Worm (Caenorhabditis elegans) whole organism, L4 larva: Measurements from ENCODE around the gene cest-17.

Experiments
- F10B5.3 ChIP-seq: sonication (generic microtip); optimal IDR thresholded peaks from 2 replicates; lab custom pipeline; 2016; ENCODE audit warnings: mild to moderate bottlenecking, missing genetic modification characterization, missing compliant biosample characterization
- F49E8.2 ChIP-seq: sonication (generic microtip); optimal IDR thresholded peaks from 2 replicates; lab custom pipeline; 2016; ENCODE audit warnings: missing compliant biosample characterization, mild to moderate bottlenecking, missing genetic modification characterization, borderline replicate concordance
- T20F7.1 ChIP-seq: fragments of 200-800 bp; sonication (Bioruptor generic); optimal IDR thresholded peaks from 2 replicates; lab custom pipeline; 2018; ENCODE audit warnings: mild to moderate bottlenecking, missing genetic modification characterization, missing compliant biosample characterization
- T26A8.4 ChIP-seq: fragments of 200-800 bp; sonication (Bioruptor generic); IDR thresholded peaks from 2 replicates; pipeline ENCODE4 v1.3.6; 2022; ENCODE audit warnings: missing genetic modification characterization, missing compliant biosample characterization
- Y48G9A.11 ChIP-seq: fragments of 200-800 bp; sonication (Bioruptor generic); IDR thresholded peaks from 2 replicates; pipeline ENCODE4 v1.3.6; 2022; ENCODE audit warnings: missing genetic modification reagents, missing genetic modification characterization, missing compliant biosample characterization
- Y75B8A.6 ChIP-seq: fragments of 200-800 bp; sonication (Bioruptor generic); IDR thresholded peaks from 2 replicates; pipeline ENCODE4 v1.3.6; 2022; ENCODE audit warnings: missing genetic modification reagents, missing genetic modification characterization, missing compliant biosample characterization
- aha-1 ChIP-seq: fragments of 150-350 bp; peaks from one replicate; lab custom pipeline; 2014; ENCODE audit warnings: missing biosample characterization, missing genetic modification characterization
- attf-4 ChIP-seq: sonication (generic microtip); optimal IDR thresholded peaks from 3 replicates; lab custom pipeline; 2017; ENCODE audit warnings: missing biosample characterization, missing genetic modification characterization
- ces-1 ChIP-seq: fragments of 150-350 bp; sonication (generic microtip); optimal IDR thresholded peaks from 4 replicates; lab custom pipeline; 2014; ENCODE audit warnings: missing biosample characterization, missing genetic modification reagents, missing genetic modification characterization
- ctbp-1 ChIP-seq: fragments of 200-800 bp; sonication (Bioruptor generic); IDR thresholded peaks from 2 replicates; pipeline ENCODE4 v1.3.6; 2022; ENCODE audit warnings: missing genetic modification reagents, missing genetic modification characterization, missing compliant biosample characterization
- daf-16 ChIP-seq, 3 experiments: sonication (generic microtip); optimal IDR thresholded peaks; 2 replicates each; lab custom pipeline; 2016 to 2017; ENCODE audit warnings: missing genetic modification characterization in 3 of 3, missing genetic modification reagents in 3 of 3, mild to moderate bottlenecking in 2 of 3, missing compliant biosample characterization in 2 of 3, missing biosample characterization in 1 of 3, moderate library complexity in 1 of 3
- daf-19 ChIP-seq: fragments of 200-800 bp; sonication (Bioruptor generic); conservative IDR thresholded peaks from 2 replicates; pipeline ENCODE4 v1.3.6; 2022; ENCODE audit warnings: missing genetic modification characterization, missing compliant biosample characterization
- dmd-6 ChIP-seq: fragments of 200-800 bp; sonication (Bioruptor generic); IDR thresholded peaks from 2 replicates; pipeline ENCODE4 v1.3.6; 2022; ENCODE audit warnings: missing genetic modification reagents, missing genetic modification characterization, missing compliant biosample characterization
- duxl-1 ChIP-seq: sonication (generic microtip); optimal IDR thresholded peaks from 2 replicates; lab custom pipeline; 2016; ENCODE audit warnings: mild to moderate bottlenecking, missing genetic modification characterization, moderate library complexity, missing compliant biosample characterization; ENCODE audit not compliant: poor library complexity
- dve-1 ChIP-seq: sonication (generic microtip); optimal IDR thresholded peaks from 2 replicates; lab custom pipeline; 2017; ENCODE audit warnings: antibody characterized with exemption, mild to moderate bottlenecking, missing genetic modification characterization, missing compliant biosample characterization; ENCODE audit not compliant: insufficient read depth
- fos-1 ChIP-seq: fragments of 150-350 bp; optimal IDR thresholded peaks from 2 replicates; lab custom pipeline; 2014; ENCODE audit warnings: missing biosample characterization, missing genetic modification characterization
- hlh-30 ChIP-seq: sonication (generic microtip); optimal IDR thresholded peaks from 2 replicates; lab custom pipeline; 2017; ENCODE audit warnings: antibody characterized with exemption, mild to moderate bottlenecking, missing genetic modification characterization, missing compliant biosample characterization; ENCODE audit not compliant: insufficient read depth
- hmg-1.1 ChIP-seq: fragments of 200-800 bp; sonication (Bioruptor generic); IDR thresholded peaks from 2 replicates; pipeline ENCODE4 v1.3.6; 2022; ENCODE audit warnings: missing genetic modification reagents, missing genetic modification characterization, missing compliant biosample characterization
- lim-7 ChIP-seq: fragments of 200-800 bp; sonication (Bioruptor generic); IDR thresholded peaks from 2 replicates; pipeline ENCODE4 v1.3.6; 2022; ENCODE audit warnings: missing genetic modification characterization, missing compliant biosample characterization
- lin-13 ChIP-seq: fragments of 150-350 bp; optimal IDR thresholded peaks from 2 replicates; lab custom pipeline; 2014; ENCODE audit warnings: missing biosample characterization, missing genetic modification reagents, missing genetic modification characterization
- lin-38 ChIP-seq: fragments of 200-800 bp; sonication (Bioruptor generic); IDR thresholded peaks from 2 replicates; pipeline ENCODE4 v1.3.6; 2022; ENCODE audit warnings: missing genetic modification reagents, missing genetic modification characterization, missing compliant biosample characterization
- lsy-2 ChIP-seq, 2 experiments: fragments of 150-350 bp in 1 of 2; sonication (generic microtip) in 1 of 2; optimal IDR thresholded peaks; 2 replicates each; lab custom pipeline; 2014 to 2017; ENCODE audit warnings: missing biosample characterization in 2 of 2, missing genetic modification characterization in 2 of 2
- mxl-3 ChIP-seq: fragments of 200-800 bp; sonication (Bioruptor generic); optimal IDR thresholded peaks from 2 replicates; lab custom pipeline; 2018; ENCODE audit warnings: mild to moderate bottlenecking, missing genetic modification characterization, missing compliant biosample characterization
- nhr-10 ChIP-seq: fragments of 150-350 bp; optimal IDR thresholded peaks from 2 replicates; lab custom pipeline; 2014; ENCODE audit warnings: missing biosample characterization, missing genetic modification characterization
- nhr-11 ChIP-seq: fragments of 150-350 bp; optimal IDR thresholded peaks from 2 replicates; lab custom pipeline; 2014; ENCODE audit warnings: missing biosample characterization, missing genetic modification characterization
- nhr-111 ChIP-seq: fragments of 200-800 bp; sonication (Bioruptor generic); optimal IDR thresholded peaks from 2 replicates; lab custom pipeline; 2018; ENCODE audit warnings: mild to moderate bottlenecking, missing genetic modification characterization, missing compliant biosample characterization
- nhr-28 ChIP-seq: fragments of 150-350 bp; optimal IDR thresholded peaks from 2 replicates; lab custom pipeline; 2014; ENCODE audit warnings: missing biosample characterization, missing genetic modification characterization
- nhr-41 ChIP-seq: fragments of 200-800 bp; sonication (Bioruptor generic); IDR thresholded peaks from 2 replicates; pipeline ENCODE4 v1.3.6; 2022; ENCODE audit warnings: missing genetic modification reagents, missing genetic modification characterization, missing compliant biosample characterization
- nhr-48 ChIP-seq: sonication (generic microtip); optimal IDR thresholded peaks from 2 replicates; lab custom pipeline; 2016; ENCODE audit warnings: mild to moderate bottlenecking, missing genetic modification characterization, missing compliant biosample characterization
- nhr-6 ChIP-seq: fragments of 150-350 bp; optimal IDR thresholded peaks from 2 replicates; lab custom pipeline; 2014; ENCODE audit warnings: missing biosample characterization, missing genetic modification characterization
- pha-4 ChIP-seq, 2 experiments: fragments of 150-350 bp in 1 of 2; fragments of 200-800 bp in 1 of 2; sonication (Bioruptor generic) in 1 of 2; IDR thresholded peaks in 1 of 2; optimal IDR thresholded peaks in 1 of 2; 2 replicates each; pipeline versions ENCODE4 v1.3.6 to Lab custom; 2014 to 2022; ENCODE audit warnings: missing genetic modification characterization in 2 of 2, missing genetic modification reagents in 2 of 2, missing biosample characterization in 1 of 2, missing compliant biosample characterization in 1 of 2
- php-3 ChIP-seq: fragments of 200-800 bp; sonication (Bioruptor generic); IDR thresholded peaks from 2 replicates; pipeline ENCODE4 v1.3.6; 2022; ENCODE audit warnings: missing genetic modification reagents, missing genetic modification characterization, missing compliant biosample characterization
- pqm-1 ChIP-seq: sonication (generic microtip); optimal IDR thresholded peaks from 2 replicates; lab custom pipeline; 2017; ENCODE audit warnings: missing biosample characterization, missing genetic modification characterization
- snpc-1.2 ChIP-seq: fragments of 200-800 bp; sonication (Bioruptor generic); IDR thresholded peaks from 2 replicates; pipeline ENCODE4 v1.3.6; 2022; ENCODE audit warnings: missing genetic modification reagents, missing genetic modification characterization, missing compliant biosample characterization
- snpc-4 ChIP-seq: fragments of 150-350 bp; optimal IDR thresholded peaks from 2 replicates; lab custom pipeline; 2014; ENCODE audit warnings: missing biosample characterization, missing genetic modification characterization
- spr-3 ChIP-seq: fragments of 200-800 bp; sonication (Bioruptor generic); optimal IDR thresholded peaks from 2 replicates; lab custom pipeline; 2018; ENCODE audit warnings: mild to moderate bottlenecking, missing genetic modification characterization, missing compliant biosample characterization
- unc-62 ChIP-seq, 3 experiments: fragments of 150-350 bp in 1 of 3; sonication (generic microtip); optimal IDR thresholded peaks in 2 of 3; peaks in 1 of 3; 1 replicate in 1 of 3; 2 replicates in 2 of 3; lab custom pipeline; 2014 to 2017; ENCODE audit warnings: missing biosample characterization in 3 of 3, missing genetic modification characterization in 3 of 3, missing genetic modification reagents in 3 of 3, missing genotype in 1 of 3
- vab-7 ChIP-seq: fragments of 200-800 bp; sonication (Bioruptor generic); IDR thresholded peaks from 2 replicates; pipeline ENCODE4 v1.3.6; 2022; ENCODE audit warnings: missing genetic modification reagents, missing genetic modification characterization, missing compliant biosample characterization
- ztf-7 ChIP-seq: fragments of 150-350 bp; optimal IDR thresholded peaks from 2 replicates; lab custom pipeline; 2014; ENCODE audit warnings: missing biosample characterization, missing genetic modification characterization

The cest-17 gene

ce11 chrV:8242798-8243197 lies 39.7 kb downstream of the cest-17 start, which contains the start of gene C16D9.4:
C16D9.4 (minus strand) TSS chrV:8242898.
- TF ChIP-seq vab-7 (no peak), fos-1 (tag; lab: Kevin White, UChicago) (no peak), php-3 (GFP tag; lab: Robert Waterston, UW) (peak; percentile 33; the same call in 1 of the 2 replicates), daf-16 (GFP tag; optimal IDR thresholded peaks at IDR 0.05; lab: Kevin White, UChicago) (no peak), daf-16 (tag; optimal IDR thresholded peaks at IDR 0.05; lab: Kevin White, UChicago) (no peak), F10B5.3 (tag; lab: Kevin White, UChicago) (no peak)
- TF ChIP-seq, all 104 proteins: peak for 1

ce11 chrV:8243201-8243600 lies 40.1 kb downstream of the cest-17 start:
- no peak for TF ChIP-seq nhr-41 (GFP tag; lab: Robert Waterston, UW)
- TF ChIP-seq unc-62 (GFP tag; optimal IDR thresholded peaks at IDR 0.05 in 1 of 2; lab: Kevin White, UChicago), result peak in 1 of 2 experiments; percentile 64
- TF ChIP-seq unc-62 (tag; optimal IDR thresholded peaks at IDR 0.05; lab: Kevin White, UChicago), result no peak
- TF ChIP-seq ctbp-1 (GFP tag; lab: Robert Waterston, UW), result no peak
- no peak for TF ChIP-seq lin-38 (GFP tag; lab: Robert Waterston, UW)
- no peak for TF ChIP-seq dmd-6 (GFP tag; lab: Robert Waterston, UW)
- no peak for TF ChIP-seq daf-16 (GFP tag; optimal IDR thresholded peaks at IDR 0.05; lab: Kevin White, UChicago)
- TF ChIP-seq daf-16 (tag; optimal IDR thresholded peaks at IDR 0.05; lab: Kevin White, UChicago), result peak; percentile 26
- TF ChIP-seq nhr-28, result peak; percentile 48
- TF ChIP-seq pqm-1 (tag; lab: Kevin White, UChicago), result peak; percentile 50
- peak; percentile 29 for TF ChIP-seq aha-1

ce11 chrV:8245457-8245856 lies 42.3 kb downstream of the cest-17 start, which contains the start of gene C16D9.5:
C16D9.5 (minus strand) TSS chrV:8245557.
- TF ChIP-seq pha-4 (GFP tag; IDR thresholded peaks at IDR 0.05; lab: Robert Waterston, UW) (no peak), pha-4 (tag; optimal IDR thresholded peaks at IDR 0.05; lab: Kevin White, UChicago) (no peak), nhr-11 (tag; lab: Kevin White, UChicago) (no peak)

ce11 chrV:8247311-8248105 lies 44.4 kb downstream of the cest-17 start:
- peak; percentile 73 for TF ChIP-seq nhr-48 (tag; lab: Kevin White, UChicago)
- TF ChIP-seq dve-1 (tag; lab: Kevin White, UChicago), result peak; percentile 80
- TF ChIP-seq lsy-2 (tag; optimal IDR thresholded peaks at IDR 0.05; lab: Kevin White, UChicago), result peak in 1 of 2 experiments; percentile 65
- 0 out of 2 replicates have a peak, but pooled peaks have one; percentile 20 for TF ChIP-seq hmg-1.1
- TF ChIP-seq daf-16 (GFP tag; optimal IDR thresholded peaks at IDR 0.05; lab: Kevin White, UChicago), result peak; percentile 12 to 78
- peak; percentile 86 for TF ChIP-seq daf-16 (tag; optimal IDR thresholded peaks at IDR 0.05; lab: Kevin White, UChicago)
- TF ChIP-seq nhr-6 (tag; lab: Kevin White, UChicago), result peak; percentile 54
- peak; percentile 93 for TF ChIP-seq aha-1
- peak; percentile 53 for TF ChIP-seq T20F7.1 (GFP tag; lab: Kevin White, UChicago)
- TF ChIP-seq daf-19 (GFP tag; lab: Robert Waterston, UW), result 0 out of 2 replicates have a peak, but pooled peaks have one; percentile 65
- no peak for TF ChIP-seq ces-1
- peak; percentile 57 for TF ChIP-seq lin-38 (GFP tag; lab: Robert Waterston, UW)
- TF ChIP-seq nhr-10 (tag; lab: Kevin White, UChicago), result no peak
- TF ChIP-seq mxl-3, result peak; percentile 5
- TF ChIP-seq T26A8.4, result peak; percentile 92
- TF ChIP-seq spr-3 (GFP tag; lab: Kevin White, UChicago), result no peak
- peak; percentile 46; the same call in 1 of the 2 replicates for TF ChIP-seq nhr-41 (GFP tag; lab: Robert Waterston, UW)
- no peak for TF ChIP-seq Y75B8A.6 (GFP tag; lab: Robert Waterston, UW)
- peak; percentile 61 for TF ChIP-seq php-3 (GFP tag; lab: Robert Waterston, UW)
- peak; percentile 80 for TF ChIP-seq duxl-1 (tag; lab: Kevin White, UChicago)
- peak; percentile 91 for TF ChIP-seq snpc-4 (tag; lab: Kevin White, UChicago)
- peak; percentile 83 for TF ChIP-seq Y48G9A.11 (GFP tag; lab: Robert Waterston, UW)
- 0 out of 2 replicates have a peak, but pooled peaks have one; percentile 43 for TF ChIP-seq lim-7
- TF ChIP-seq lin-13, result peak; percentile 72
- TF ChIP-seq hlh-30 (tag; lab: Kevin White, UChicago), result peak; percentile 48
- peak; percentile 31 for TF ChIP-seq pqm-1 (tag; lab: Kevin White, UChicago)
- TF ChIP-seq attf-4 (tag; lab: Kevin White, UChicago), result no peak
- TF ChIP-seq ztf-7 (tag; lab: Kevin White, UChicago), result no peak
- TF ChIP-seq F49E8.2, result peak; percentile 92
- TF ChIP-seq nhr-28, result no peak
- TF ChIP-seq F10B5.3 (tag; lab: Kevin White, UChicago), result peak; percentile 69
- peak; percentile 87 for TF ChIP-seq snpc-1.2 (GFP tag; lab: Robert Waterston, UW)
- peak; percentile 54 for TF ChIP-seq nhr-111
